Worm (Caenorhabditis elegans): ENCODE measurements around the gene D2007.1.

Gene D2007.1

DNA sequence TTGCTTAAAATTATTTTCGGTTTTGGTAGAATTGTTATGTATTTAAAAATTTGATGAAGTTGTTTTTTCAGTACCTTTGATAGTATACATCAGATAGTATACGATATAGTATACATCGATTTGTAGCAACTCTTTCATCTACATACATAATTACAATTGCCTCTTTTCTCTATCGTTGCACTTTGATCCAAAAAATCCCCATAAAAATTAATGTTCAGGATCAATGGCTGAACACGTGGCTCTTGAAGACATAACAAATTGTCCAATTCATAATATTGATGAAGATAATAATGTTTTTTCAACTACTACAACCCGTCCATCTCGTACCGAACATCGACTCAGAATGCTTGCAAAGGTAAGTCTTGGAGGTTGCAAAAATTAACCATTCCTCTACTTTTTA is 6.5 kb upstream of the D2007.1 start, which contains the start of gene D2007.2:
Gene D2007.2, plus strand, starts transcription at position 213 of the 400 bp plus-strand sequence.
- no peak for TF ChIP-seq hlh-26 (GFP tag; conservative IDR thresholded peaks at IDR 0.05)
- TF ChIP-seq C17E4.6 (GFP tag; IDR thresholded peaks at IDR 0.05): no peak
- no peak for TF ChIP-seq madf-8 (GFP tag; conservative IDR thresholded peaks at IDR 0.05)
- TF ChIP-seq mxl-1 (tag; optimal IDR thresholded peaks at IDR 0.05): no peak
- TF ChIP-seq ceh-58 (GFP tag; IDR thresholded peaks at IDR 0.05): no peak
- TF ChIP-seq repo-1 (tag; optimal IDR thresholded peaks at IDR 0.05): no peak
- TF ChIP-seq ceh-100 (GFP tag; IDR thresholded peaks at IDR 0.05): no peak
- TF ChIP-seq lir-1 (GFP tag; conservative IDR thresholded peaks at IDR 0.05): no peak
- TF ChIP-seq ztf-3 (GFP tag; optimal IDR thresholded peaks at IDR 0.05): no peak
- TF ChIP-seq lin-26 (GFP tag; IDR thresholded peaks at IDR 0.05): no peak

DNA sequence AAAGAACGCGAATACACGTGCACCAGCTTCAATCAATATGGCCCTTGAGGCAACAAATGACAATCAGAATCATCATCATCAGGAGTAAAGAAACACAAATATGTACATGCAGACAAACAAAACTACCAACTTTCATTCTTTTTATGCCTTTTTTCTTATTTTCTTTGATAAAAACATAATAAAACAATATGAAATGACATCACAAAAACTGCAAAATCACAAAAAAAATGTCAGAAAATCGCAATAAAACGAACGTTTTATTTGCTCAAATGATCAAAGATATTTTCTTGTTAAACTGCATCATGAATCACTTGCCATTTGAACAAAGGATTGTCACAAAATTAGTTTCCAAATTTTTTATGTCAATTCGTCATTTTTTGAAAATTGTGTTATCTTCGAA is 843 bp upstream of the D2007.1 start:
- TF ChIP-seq B0336.3 (GFP tag; IDR thresholded peaks at IDR 0.05) (no peak), tlf-1 (GFP tag; optimal IDR thresholded peaks at IDR 0.05) (no peak), let-607 (tag; optimal IDR thresholded peaks at IDR 0.05) (peak in 1 of 2 experiments; percentile 17), attf-6 (GFP tag; IDR thresholded peaks at IDR 0.05) (no peak), madf-10 (tag; optimal IDR thresholded peaks at IDR 0.05) (no peak), Y95B8A.8 (GFP tag; IDR thresholded peaks at IDR 0.05) (no peak), nhr-80 (tag; optimal IDR thresholded peaks at IDR 0.05) (peak; percentile 38), F33H1.4 (GFP tag; IDR thresholded peaks at IDR 0.05) (no peak), somi-1 (GFP tag; optimal IDR thresholded peaks at IDR 0.05) (no peak), T07F8.4 (tag; optimal IDR thresholded peaks at IDR 0.05) (no peak), tbp1 (GFP tag; optimal IDR thresholded peaks at IDR 0.05) (no peak), B0261.1 (tag; optimal IDR thresholded peaks at IDR 0.05) (no peak)

DNA sequence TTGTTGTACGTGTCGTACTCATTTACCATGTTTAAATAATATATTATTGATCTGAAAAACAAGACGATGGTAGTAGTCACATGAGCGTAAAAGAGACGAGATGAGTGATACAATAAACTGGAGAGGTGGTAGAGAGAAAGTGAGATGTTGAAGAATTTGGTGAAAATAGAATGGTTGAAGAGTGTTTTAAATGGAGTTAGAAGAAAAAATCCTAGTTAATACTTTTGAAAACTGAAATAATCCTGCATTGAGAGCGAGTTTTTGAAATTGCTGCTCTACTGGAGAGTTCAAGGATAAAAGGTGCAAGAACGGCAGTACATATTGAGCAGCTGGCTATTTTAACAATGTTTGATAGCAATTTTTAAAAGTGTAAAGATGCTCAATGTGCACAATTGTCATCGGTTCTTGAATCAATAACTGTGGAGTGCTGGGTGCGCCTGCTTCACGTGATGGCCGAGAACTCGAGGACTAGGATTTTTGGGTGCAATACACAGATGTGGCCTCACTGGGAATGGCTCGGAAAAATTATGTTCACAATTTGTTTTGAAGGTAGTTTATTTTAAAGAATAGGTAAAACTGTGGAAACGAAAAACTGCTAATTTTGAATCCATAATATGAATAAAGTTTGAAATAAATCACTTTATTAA is 3.0 kb downstream of the D2007.1 start, which contains the start of gene atg-13:
Gene atg-13, minus strand, starts transcription at position 51 of the 647 bp plus-strand sequence.
- peak; percentile 39; the same call in 1 of the 2 replicates for TF ChIP-seq mcd-1 (GFP tag; IDR thresholded peaks at IDR 0.05)
- TF ChIP-seq nhr-80 (tag; optimal IDR thresholded peaks at IDR 0.05): peak; percentile 22
- no peak for TF ChIP-seq egrh-3 (GFP tag; IDR thresholded peaks at IDR 0.05)
- peak; percentile 13 for TF ChIP-seq attf-5 (GFP tag; optimal IDR thresholded peaks at IDR 0.05)
- peak in 1 of 2 experiments; percentile 7 for TF ChIP-seq let-607 (tag; optimal IDR thresholded peaks at IDR 0.05)
- TF ChIP-seq ceh-91 (GFP tag; IDR thresholded peaks at IDR 0.05): peak; percentile 20; the same call in 1 of the 2 replicates
- no peak for TF ChIP-seq rec-8 (tag; optimal IDR thresholded peaks at IDR 0.05)
- TF ChIP-seq hmg-1.2 (GFP tag; IDR thresholded peaks at IDR 0.05): 0 out of 2 replicates have a peak, but pooled peaks have one; percentile 18
- TF ChIP-seq lag-1 (GFP tag; IDR thresholded peaks at IDR 0.05): no peak

DNA sequence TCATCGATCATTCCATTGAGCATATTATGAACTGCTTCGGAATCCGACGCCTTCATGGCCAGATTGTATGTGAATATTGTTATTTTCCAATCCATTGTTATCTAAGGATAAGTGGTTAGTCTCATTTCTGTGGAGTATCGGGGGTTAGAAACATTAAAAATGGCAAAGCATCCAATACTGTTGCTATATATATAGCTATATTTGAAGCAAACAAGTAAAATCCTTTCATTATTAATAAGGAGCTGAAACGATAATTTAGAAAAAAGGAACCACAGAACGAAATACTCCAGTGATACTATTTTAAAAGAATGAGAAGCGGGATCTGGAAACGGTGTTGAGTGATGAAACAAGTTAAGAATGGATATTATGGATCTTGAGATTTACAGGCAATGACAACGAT is 6.0 kb downstream of the D2007.1 start, which contains the start of gene inpp-5K:
Gene inpp-5K, minus strand, starts transcription at position 101 of the 400 bp plus-strand sequence.
- peak; percentile 31 for TF ChIP-seq hrde-1 (tag; optimal IDR thresholded peaks at IDR 0.05; ENCODE audit: borderline replicate concordance)
- TF ChIP-seq nfyb-1 (GFP tag; IDR thresholded peaks at IDR 0.05): peak; percentile 70
- no peak for TF ChIP-seq Y67H2A.10 (GFP tag; conservative IDR thresholded peaks at IDR 0.05)
- TF ChIP-seq ccch-3 (GFP tag; optimal IDR thresholded peaks at IDR 0.05): no peak
- TF ChIP-seq hmg-20 (GFP tag; IDR thresholded peaks at IDR 0.05): no peak
- TF ChIP-seq B0035.1 (tag; optimal IDR thresholded peaks at IDR 0.05): no peak
